Fruit fly (Drosophila melanogaster): ENCODE results near the gene CG1239.
A peak's percentile ranks its signal among the peaks of the same experiment; 100 is the strongest.

Gene CG1239

DNA sequence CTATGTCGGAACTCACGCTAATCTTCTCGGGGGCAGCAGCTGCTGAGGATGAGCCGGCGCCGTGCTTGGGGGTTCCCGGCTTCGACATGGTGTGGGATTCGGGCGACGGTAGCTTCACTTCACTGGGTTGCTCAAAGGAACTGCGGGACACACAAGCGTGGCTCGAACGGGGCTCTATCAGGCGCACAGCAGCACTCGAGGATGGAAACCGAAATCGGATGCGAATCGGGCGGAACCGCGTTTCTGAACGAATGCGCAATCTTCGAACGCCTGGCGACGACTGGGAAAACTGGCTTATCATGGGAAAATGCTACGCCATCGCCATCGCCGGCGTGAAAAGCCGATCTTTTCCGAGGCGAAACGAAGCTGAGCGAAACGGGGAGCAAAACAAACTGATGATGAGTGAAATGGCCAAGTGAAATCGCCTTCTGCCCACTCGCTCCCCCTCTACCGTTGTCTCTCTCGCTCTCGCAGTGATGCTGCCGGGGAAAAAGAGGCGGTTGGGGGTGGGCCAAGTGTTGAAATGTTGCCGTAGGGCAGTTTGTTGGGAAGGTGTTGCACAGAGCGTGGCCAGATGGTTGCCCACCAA, 38.4 kb downstream of the CG1239 start:
- TF ChIP-seq mam (GFP tag; optimal IDR thresholded peaks at IDR 0.05) (no peak), toy (GFP tag; IDR thresholded peaks at IDR 0.05) (no peak), Ravus (GFP tag; IDR thresholded peaks at IDR 0.05) (no peak), unpg (GFP tag; optimal IDR thresholded peaks at IDR 0.05) (no peak), Sry-δ (GFP tag; optimal IDR thresholded peaks at IDR 0.05) (no peak), Hr3 (GFP tag; optimal IDR thresholded peaks at IDR 0.05) (no peak), jigr1 (GFP tag; IDR thresholded peaks at IDR 0.05) (no peak), mirr (GFP tag; optimal IDR thresholded peaks at IDR 0.05) (no peak), CG1832 (GFP tag; optimal IDR thresholded peaks at IDR 0.05) (peak; percentile 30), scrt (GFP tag; optimal IDR thresholded peaks at IDR 0.05) (peak; percentile 42), CG10321 (GFP tag; IDR thresholded peaks at IDR 0.05) (0 out of 2 replicates have a peak, but pooled peaks have one; percentile 14), ash1 (GFP tag; optimal IDR thresholded peaks at IDR 0.05) (no peak), fd64A (GFP tag; optimal IDR thresholded peaks at IDR 0.05) (no peak), kah (GFP tag; optimal IDR thresholded peaks at IDR 0.05) (no peak), rib (GFP tag; IDR thresholded peaks at IDR 0.05) (no peak), z (GFP tag; IDR thresholded peaks at IDR 0.05) (peak; percentile 72), crol (GFP tag; IDR thresholded peaks at IDR 0.05) (0 out of 2 replicates have a peak, but pooled peaks have one; percentile 28), zf30C (GFP tag; optimal IDR thresholded peaks at IDR 0.05) (no peak), lbe (GFP tag; optimal IDR thresholded peaks at IDR 0.05) (no peak), abd-A (tag; optimal IDR thresholded peaks at IDR 0.05) (peak; percentile 53), Kr (GFP tag; optimal IDR thresholded peaks at IDR 0.05) (no peak), CG1602 (GFP tag; optimal IDR thresholded peaks at IDR 0.05) (no peak), CG13424 (tag; optimal IDR thresholded peaks at IDR 0.05) (no peak), CG7963 (GFP tag; IDR thresholded peaks at IDR 0.05; ENCODE audit: partially characterized antibody) (no peak), Sox100B (GFP tag; optimal IDR thresholded peaks at IDR 0.05) (no peak), CG15696 (tag; optimal IDR thresholded peaks at IDR 0.05) (no peak), CG14014 (GFP tag; IDR thresholded peaks at IDR 0.05) (no peak), CG11247 (GFP tag; IDR thresholded peaks at IDR 0.05) (no peak), shn (GFP tag; optimal IDR thresholded peaks at IDR 0.05) (no peak), gce (GFP tag; IDR thresholded peaks at IDR 0.05) (no peak), Bteb2 (GFP tag; optimal IDR thresholded peaks at IDR 0.05) (no peak), Ets65A (GFP tag) (peak; percentile 93), unc-4 (GFP tag; IDR thresholded peaks at IDR 0.05; ENCODE audit: partially characterized antibody) (no peak), sens (GFP tag) (no peak), ems (GFP tag; optimal IDR thresholded peaks at IDR 0.05) (no peak), Dll (GFP tag; IDR thresholded peaks at IDR 0.05; ENCODE audit: partially characterized antibody) (no peak), Bgb (GFP tag; IDR thresholded peaks at IDR 0.05; ENCODE audit: partially characterized antibody) (0 out of 2 replicates have a peak, but pooled peaks have one; percentile 23), pho (GFP tag; optimal IDR thresholded peaks at IDR 0.05) (no peak), dm (GFP tag; optimal IDR thresholded peaks at IDR 0.05) (no peak), dimm (GFP tag; IDR thresholded peaks at IDR 0.05) (no peak), Xrp1 (GFP tag; IDR thresholded peaks at IDR 0.05) (no peak), CG42726 (GFP tag; IDR thresholded peaks at IDR 0.05; ENCODE audit: partially characterized antibody) (no peak), stwl (tag; optimal IDR thresholded peaks at IDR 0.05) (no peak), CG17568 (GFP tag; optimal IDR thresholded peaks at IDR 0.05) (no peak), Deaf1 (tag; optimal IDR thresholded peaks at IDR 0.05) (peak; percentile 95), CG34422 (GFP tag; IDR thresholded peaks at IDR 0.05) (no peak), Stat92E (GFP tag; optimal IDR thresholded peaks at IDR 0.05) (no peak), CG13894 (tag; optimal IDR thresholded peaks at IDR 0.05) (peak; percentile 46), CG31224 (GFP tag; IDR thresholded peaks at IDR 0.05) (peak; percentile 70), Vsx1 (GFP tag; optimal IDR thresholded peaks at IDR 0.05) (no peak), ato (GFP tag; IDR thresholded peaks at IDR 0.05; ENCODE audit: partially characterized antibody) (no peak)
